Fruit fly (Drosophila melanogaster) whole organism, pupa: ENCODE measurements around the gene CG6179.

ENCODE experiments used
- CG10348 ChIP-seq: fragments of 200-800 bp; sonication (Bioruptor generic); IDR thresholded peaks from 2 replicates; pipeline ENCODE4 v1.3.6; 2022; ENCODE audit warnings: missing biosample characterization, missing genetic modification characterization
- CG13204 ChIP-seq: fragments of 200-800 bp; sonication (Bioruptor generic); optimal IDR thresholded peaks from 2 replicates; lab custom pipeline; 2018; ENCODE audit warnings: missing biosample characterization, mild to moderate bottlenecking, missing genetic modification characterization, moderate library complexity
- CG15710 ChIP-seq: fragments of 200-800 bp; sonication (Bioruptor generic); optimal IDR thresholded peaks from 2 replicates; lab custom pipeline; 2018; ENCODE audit warnings: missing biosample characterization, mild to moderate bottlenecking, missing genetic modification characterization, moderate library complexity
- CG17806 ChIP-seq: fragments of 200-800 bp; sonication (Bioruptor generic); optimal IDR thresholded peaks from 2 replicates; lab custom pipeline; 2018; ENCODE audit warnings: missing biosample characterization, mild to moderate bottlenecking, missing genetic modification characterization, moderate library complexity
- CG4496 ChIP-seq: fragments of 200-800 bp; sonication (Bioruptor generic); IDR thresholded peaks from 3 replicates; pipeline ENCODE4 v1.3.6; 2022; ENCODE audit warnings: missing biosample characterization, missing genetic modification characterization
- CG8301 ChIP-seq: fragments of 200-800 bp; sonication (Bioruptor generic); optimal IDR thresholded peaks from 2 replicates; lab custom pipeline; 2018; ENCODE audit warnings: missing biosample characterization, mild to moderate bottlenecking, missing genetic modification characterization
- CG9948 ChIP-seq: fragments of 200-800 bp; sonication (Bioruptor generic); optimal IDR thresholded peaks from 2 replicates; lab custom pipeline; 2018; ENCODE audit warnings: missing biosample characterization, mild to moderate bottlenecking, missing genetic modification characterization, moderate library complexity
- D1 ChIP-seq: fragments of 200-800 bp; sonication (Bioruptor generic); optimal IDR thresholded peaks from 2 replicates; lab custom pipeline; 2018; ENCODE audit warnings: missing biosample characterization, mild to moderate bottlenecking, missing genetic modification characterization, moderate library complexity
- Ets98B ChIP-seq: fragments of 200-800 bp; sonication (Bioruptor generic); IDR thresholded peaks from 2 replicates; pipeline ENCODE4 v1.3.6; 2022; ENCODE audit warnings: missing biosample characterization, missing genetic modification characterization
- Pif1B ChIP-seq: fragments of 200-800 bp; sonication (Bioruptor generic); optimal IDR thresholded peaks from 3 replicates; lab custom pipeline; 2016; ENCODE audit warnings: missing biosample characterization, missing genetic modification characterization
- Snoo ChIP-seq: fragments of 200-800 bp; sonication (Bioruptor generic); optimal IDR thresholded peaks from 3 replicates; lab custom pipeline; 2017; ENCODE audit warnings: missing biosample characterization, mild to moderate bottlenecking, missing genetic modification characterization, inconsistent platforms
- fd96Ca ChIP-seq: fragments of 200-800 bp; sonication (Bioruptor generic); IDR thresholded peaks from 3 replicates; pipeline ENCODE4 v1.3.6; 2022; ENCODE audit warnings: missing biosample characterization, missing genetic modification characterization
- gl ChIP-seq: fragments of 200-800 bp; sonication (Bioruptor generic); optimal IDR thresholded peaks from 2 replicates; lab custom pipeline; 2018; ENCODE audit warnings: missing biosample characterization, mild to moderate bottlenecking, missing genetic modification characterization
- rn ChIP-seq: fragments of 200-800 bp; sonication (Bioruptor generic); IDR thresholded peaks from 2 replicates; pipeline ENCODE4 v1.3.6; 2022; ENCODE audit warnings: missing biosample characterization, missing genetic modification characterization

DNA sequence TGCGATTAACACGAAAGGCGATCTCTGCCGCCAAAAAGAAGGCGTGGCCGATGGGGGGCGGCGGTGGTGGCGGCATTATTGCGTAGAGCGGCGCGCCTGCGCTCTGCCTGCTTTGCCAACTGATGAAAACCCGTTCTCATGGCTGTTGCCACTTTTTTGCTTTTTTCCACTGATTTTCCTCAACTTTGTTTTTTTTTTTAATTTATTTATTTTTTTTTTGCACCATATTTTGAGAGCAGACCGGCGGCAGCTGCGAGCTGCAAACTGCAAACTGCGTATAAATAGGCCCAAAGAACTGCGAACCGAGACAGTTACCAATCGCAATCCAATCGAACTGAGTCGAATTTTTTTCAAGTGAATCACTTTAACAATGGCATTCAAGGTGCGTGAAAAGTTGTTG lies 42.2 kb downstream of the CG6179 start, which contains the start of gene CG42323:
- TF ChIP-seq CG9948 (tag; lab: Kevin White, UChicago) = no peak
- no peak for TF ChIP-seq gl (tag; lab: Kevin White, UChicago)
- no peak for TF ChIP-seq Pif1B (GFP tag; lab: Kevin White, UChicago)
- TF ChIP-seq CG13204 (GFP tag; lab: Kevin White, UChicago) = no peak
- peak; percentile 53; the same call in 2 of the 3 replicates for TF ChIP-seq CG4496 (GFP tag; lab: Robert Waterston, UW)
- TF ChIP-seq CG15710 = no peak
- TF ChIP-seq CG10348 (GFP tag; lab: Robert Waterston, UW) = no peak
- no peak for TF ChIP-seq rn (GFP tag; lab: Robert Waterston, UW)
- peak; percentile 43; the same call in 1 of the 2 replicates for TF ChIP-seq Ets98B (GFP tag; lab: Robert Waterston, UW)
- TF ChIP-seq Snoo (tag; lab: Kevin White, UChicago) = no peak
- TF ChIP-seq CG8301 = no peak
- no peak for TF ChIP-seq fd96Ca (GFP tag; lab: Robert Waterston, UW)
- TF ChIP-seq CG17806 (tag; lab: Kevin White, UChicago) = no peak
- no peak for TF ChIP-seq D1 (tag; lab: Kevin White, UChicago)
